Worm (Caenorhabditis elegans): ENCODE measurements around the gene srsx-1.

DNA sequence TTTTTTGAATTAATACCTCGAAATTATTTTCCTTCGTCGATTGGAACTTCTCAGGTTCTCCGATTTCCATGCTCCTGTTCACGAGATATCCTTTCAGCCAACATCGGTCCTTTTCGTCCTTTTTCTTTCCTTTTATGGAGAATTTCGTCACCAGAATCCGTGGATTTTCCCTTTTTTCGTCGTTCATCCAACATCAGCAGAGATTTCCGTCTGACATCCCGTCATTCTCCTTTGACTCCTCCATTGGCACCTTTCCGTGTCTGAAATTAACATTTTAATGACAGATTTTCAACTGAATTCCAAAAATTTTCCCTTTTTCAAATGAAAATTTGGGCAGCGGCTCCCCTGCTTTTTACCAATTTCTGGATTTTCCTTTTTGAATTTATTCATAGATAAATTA lies 22.9 kb downstream of the srsx-1 start:
- no peak for TF ChIP-seq aly-2 (tag; optimal IDR thresholded peaks at IDR 0.05)
- TF ChIP-seq unc-130 (tag; optimal IDR thresholded peaks at IDR 0.05) = no peak
- no peak for TF ChIP-seq nhr-85 (tag)
- TF ChIP-seq nhr-76 (tag; optimal IDR thresholded peaks at IDR 0.05) = no peak
- TF ChIP-seq ztf-11 (tag; optimal IDR thresholded peaks at IDR 0.05) = no peak
- TF ChIP-seq fkh-8 (tag; optimal IDR thresholded peaks at IDR 0.05) = no peak
- TF ChIP-seq nhr-12 (tag; optimal IDR thresholded peaks at IDR 0.05) = no peak
- no peak for TF ChIP-seq lsy-2 (tag; optimal IDR thresholded peaks at IDR 0.05)
- no peak for TF ChIP-seq nhr-28 (tag; optimal IDR thresholded peaks at IDR 0.05)
- TF ChIP-seq jun-1 (tag; optimal IDR thresholded peaks at IDR 0.05) = no peak
- no peak for TF ChIP-seq nhr-84 (tag; optimal IDR thresholded peaks at IDR 0.05)
- no peak for TF ChIP-seq nhr-237 (tag; optimal IDR thresholded peaks at IDR 0.05)
- no peak for TF ChIP-seq elt-2 (tag; optimal IDR thresholded peaks at IDR 0.05)
- no peak for TF ChIP-seq lin-13 (GFP tag; optimal IDR thresholded peaks at IDR 0.05)

Data from whole organism, L1 larva.